Fruit fly (Drosophila melanogaster): ENCODE data around the gene asun.

asun gene

dm6 chr3R:16235215-16235937 is 28.7 kb upstream of the asun start:
- TF ChIP-seq CG13204 (GFP tag; optimal IDR thresholded peaks at IDR 0.05) (peak; percentile 76), Ets98B (GFP tag; IDR thresholded peaks at IDR 0.05) (no peak), EcR (GFP tag; optimal IDR thresholded peaks at IDR 0.05) (peak; percentile 96)

- peak; percentile 80 for TF ChIP-seq CG17806 (tag; optimal IDR thresholded peaks at IDR 0.05)
- TF ChIP-seq Snoo (tag; optimal IDR thresholded peaks at IDR 0.05), result peak; percentile 91
- peak; percentile 59 for TF ChIP-seq Pif1B (GFP tag; optimal IDR thresholded peaks at IDR 0.05)
- TF ChIP-seq CG32121 (GFP tag; IDR thresholded peaks at IDR 0.05), result no peak
- peak; percentile 95 for TF ChIP-seq CG14655 (GFP tag; optimal IDR thresholded peaks at IDR 0.05)
- TF ChIP-seq Pif1A (GFP tag; optimal IDR thresholded peaks at IDR 0.05), result peak; percentile 62
- peak; percentile 30 for TF ChIP-seq gl (tag; optimal IDR thresholded peaks at IDR 0.05)
- peak; percentile 93 for TF ChIP-seq CG9948 (tag; optimal IDR thresholded peaks at IDR 0.05)
- TF ChIP-seq fd96Ca (GFP tag; IDR thresholded peaks at IDR 0.05), result no peak
- TF ChIP-seq CG8301 (tag; optimal IDR thresholded peaks at IDR 0.05), result peak; percentile 87
- TF ChIP-seq CG15710 (tag; optimal IDR thresholded peaks at IDR 0.05), result peak; percentile 95
- no peak for TF ChIP-seq rn (GFP tag; IDR thresholded peaks at IDR 0.05)
- TF ChIP-seq CG34367 (tag; optimal IDR thresholded peaks at IDR 0.05), result peak; percentile 88
- no peak for TF ChIP-seq CG4496 (GFP tag; IDR thresholded peaks at IDR 0.05)
- TF ChIP-seq EcR (GFP tag; optimal IDR thresholded peaks at IDR 0.05), result peak; percentile 68
- TF ChIP-seq CG12605 (GFP tag; IDR thresholded peaks at IDR 0.05), result no peak
- peak; percentile 98 for TF ChIP-seq CG13204 (GFP tag; optimal IDR thresholded peaks at IDR 0.05)
- TF ChIP-seq D1 (tag; optimal IDR thresholded peaks at IDR 0.05), result peak; percentile 93
- TF ChIP-seq CG8159 (tag; optimal IDR thresholded peaks at IDR 0.05), result peak; percentile 96
- TF ChIP-seq Ets98B (GFP tag; IDR thresholded peaks at IDR 0.05), result no peak
- no peak for TF ChIP-seq CG10348 (GFP tag; IDR thresholded peaks at IDR 0.05)
Observed at dm6 chr3R:16235941-16236712, 27.9 kb upstream of the asun start.

dm6 chr3R:16236713-16237641 is 27.1 kb upstream of the asun start:
- TF ChIP-seq CG32121 (GFP tag; IDR thresholded peaks at IDR 0.05) (no peak), CG10348 (GFP tag; IDR thresholded peaks at IDR 0.05) (no peak), D1 (tag; optimal IDR thresholded peaks at IDR 0.05) (peak; percentile 97), rn (GFP tag; IDR thresholded peaks at IDR 0.05) (no peak), CG17806 (tag; optimal IDR thresholded peaks at IDR 0.05) (peak; percentile 98), fd96Ca (GFP tag; IDR thresholded peaks at IDR 0.05) (no peak), Snoo (tag; optimal IDR thresholded peaks at IDR 0.05) (peak; percentile 97), CG34367 (tag; optimal IDR thresholded peaks at IDR 0.05) (peak; percentile 96), CG15710 (tag; optimal IDR thresholded peaks at IDR 0.05) (peak; percentile 98), Pif1B (GFP tag; optimal IDR thresholded peaks at IDR 0.05) (peak; percentile 97), Pif1A (GFP tag; optimal IDR thresholded peaks at IDR 0.05) (peak; percentile 92), CG12605 (GFP tag; IDR thresholded peaks at IDR 0.05) (no peak), CG9948 (tag; optimal IDR thresholded peaks at IDR 0.05) (peak; percentile 98), CG8159 (tag; optimal IDR thresholded peaks at IDR 0.05) (peak; percentile 99), Ets98B (GFP tag; IDR thresholded peaks at IDR 0.05) (no peak), CG8301 (tag; optimal IDR thresholded peaks at IDR 0.05) (peak; percentile 96), CG14655 (GFP tag; optimal IDR thresholded peaks at IDR 0.05) (peak; percentile 97), gl (tag; optimal IDR thresholded peaks at IDR 0.05) (peak; percentile 88), CG4496 (GFP tag; IDR thresholded peaks at IDR 0.05) (no peak), CG13204 (GFP tag; optimal IDR thresholded peaks at IDR 0.05) (peak; percentile 81), EcR (GFP tag; optimal IDR thresholded peaks at IDR 0.05) (peak; percentile 75)

- TF ChIP-seq CG10348 (GFP tag; IDR thresholded peaks at IDR 0.05) (no peak), CG32121 (GFP tag; IDR thresholded peaks at IDR 0.05) (no peak), CG14655 (GFP tag; optimal IDR thresholded peaks at IDR 0.05) (peak; percentile 64), CG8301 (tag; optimal IDR thresholded peaks at IDR 0.05) (peak; percentile 26), rn (GFP tag; IDR thresholded peaks at IDR 0.05) (no peak), fd96Ca (GFP tag; IDR thresholded peaks at IDR 0.05) (no peak), Snoo (tag; optimal IDR thresholded peaks at IDR 0.05) (peak; percentile 17), CG17806 (tag; optimal IDR thresholded peaks at IDR 0.05) (peak; percentile 35), CG15710 (tag; optimal IDR thresholded peaks at IDR 0.05) (peak; percentile 50), Pif1B (GFP tag; optimal IDR thresholded peaks at IDR 0.05) (no peak), Ets98B (GFP tag; IDR thresholded peaks at IDR 0.05) (no peak), EcR (GFP tag; optimal IDR thresholded peaks at IDR 0.05) (peak; percentile 91), CG9948 (tag; optimal IDR thresholded peaks at IDR 0.05) (peak; percentile 47), CG34367 (tag; optimal IDR thresholded peaks at IDR 0.05) (peak; percentile 25), gl (tag; optimal IDR thresholded peaks at IDR 0.05) (no peak), Pif1A (GFP tag; optimal IDR thresholded peaks at IDR 0.05) (no peak), CG12605 (GFP tag; IDR thresholded peaks at IDR 0.05) (no peak), D1 (tag; optimal IDR thresholded peaks at IDR 0.05) (peak; percentile 2), CG13204 (GFP tag; optimal IDR thresholded peaks at IDR 0.05) (no peak), CG4496 (GFP tag; IDR thresholded peaks at IDR 0.05) (no peak), CG8159 (tag; optimal IDR thresholded peaks at IDR 0.05) (peak; percentile 68)
Observed at dm6 chr3R:16238016-16238710, 25.9 kb upstream of the asun start.

All from whole organism, pupa.